Worm (Caenorhabditis elegans) whole organism, mixed stage, embryonic: ENCODE data around the gene fshr-1.

Experiments
- ceh-83 ChIP-seq: fragments of 200-800 bp; sonication (Bioruptor generic); optimal IDR thresholded peaks from 2 replicates; lab custom pipeline; 2018; ENCODE audit warnings: mild to moderate bottlenecking, missing genetic modification characterization, missing compliant biosample characterization
- elt-3 ChIP-seq: fragments of 150-350 bp; optimal IDR thresholded peaks from 2 replicates; lab custom pipeline; 2014; ENCODE audit warnings: missing biosample characterization, missing genetic modification characterization
- lin-13 ChIP-seq: fragments of 150-350 bp; optimal IDR thresholded peaks from 2 replicates; lab custom pipeline; 2014; ENCODE audit warnings: missing biosample characterization, missing genetic modification characterization
- snpc-4 ChIP-seq: fragments of 150-350 bp; optimal IDR thresholded peaks from 2 replicates; lab custom pipeline; 2014; ENCODE audit warnings: missing biosample characterization, missing genetic modification characterization
- unc-120 ChIP-seq: sonication (generic microtip); optimal IDR thresholded peaks from 2 replicates; lab custom pipeline; 2017; ENCODE audit warnings: missing genetic modification characterization, missing compliant biosample characterization; ENCODE audit not compliant: poor library complexity, severe bottlenecking
- unc-39 ChIP-seq: fragments of 150-350 bp; optimal IDR thresholded peaks from 2 replicates; lab custom pipeline; 2014; ENCODE audit warnings: missing biosample characterization, missing genetic modification characterization
- ztf-11 ChIP-seq: fragments of 150-350 bp; optimal IDR thresholded peaks from 2 replicates; lab custom pipeline; 2014; ENCODE audit warnings: missing biosample characterization, missing genetic modification characterization

DNA sequence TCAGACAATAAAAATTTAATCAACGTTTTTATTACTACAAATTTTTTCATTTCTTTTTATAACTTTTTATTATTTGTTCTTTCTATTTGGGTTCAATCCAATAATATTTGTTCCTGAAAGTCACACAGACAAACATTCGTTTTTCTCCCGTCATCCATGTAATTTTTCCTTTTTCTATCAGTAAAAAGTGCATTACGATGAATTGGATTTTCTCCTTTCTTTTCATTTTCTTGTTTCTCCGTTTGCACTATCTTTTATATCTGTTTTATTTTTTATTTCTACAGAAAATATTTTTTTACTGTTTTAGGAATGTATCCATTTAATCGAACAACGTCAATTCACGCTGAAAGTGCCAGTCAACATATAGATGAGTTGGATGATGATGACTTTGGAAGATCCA is 9.6 kb downstream of the fshr-1 start, which contains the start of gene egl-47:
- no peak for TF ChIP-seq unc-120 (tag; lab: Kevin White, UChicago)
- TF ChIP-seq ztf-11 (tag; lab: Kevin White, UChicago) = no peak
- no peak for TF ChIP-seq snpc-4
- no peak for TF ChIP-seq elt-3 (tag; lab: Kevin White, UChicago)
- TF ChIP-seq lin-13 (tag; lab: Kevin White, UChicago) = no peak
- TF ChIP-seq unc-39 (tag; lab: Kevin White, UChicago) = no peak
- no peak for TF ChIP-seq ceh-83
